Worm (Caenorhabditis elegans): ENCODE results near the gene yap-1.

yap-1 gene

DNA sequence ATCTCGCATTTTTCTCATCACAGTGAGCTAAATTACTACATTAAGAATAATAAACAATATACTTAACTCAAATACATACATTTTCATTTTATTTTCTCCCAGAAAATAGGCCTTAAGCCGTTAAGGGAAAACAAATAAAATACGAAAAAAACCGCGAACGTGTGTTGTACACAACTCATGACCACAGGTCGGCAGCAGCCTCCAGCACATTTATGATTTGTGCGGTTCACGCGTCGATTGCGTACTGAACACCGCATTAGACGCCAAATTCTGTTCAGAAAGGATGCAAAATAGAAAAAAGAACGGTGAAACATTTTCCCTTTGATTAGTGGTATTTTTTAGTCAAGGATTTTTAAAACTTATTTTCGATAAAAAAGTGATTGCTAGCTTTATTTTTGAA is 12.6 kb upstream of the yap-1 start (continued):
- TF ChIP-seq nhr-76 (tag; optimal IDR thresholded peaks at IDR 0.05) (no peak), nhr-6 (tag; optimal IDR thresholded peaks at IDR 0.05) (peak; percentile 28), php-3 (GFP tag; IDR thresholded peaks at IDR 0.05) (no peak), mdl-1 (tag; optimal IDR thresholded peaks at IDR 0.05) (peak in 1 of 2 experiments; percentile 25)

DNA sequence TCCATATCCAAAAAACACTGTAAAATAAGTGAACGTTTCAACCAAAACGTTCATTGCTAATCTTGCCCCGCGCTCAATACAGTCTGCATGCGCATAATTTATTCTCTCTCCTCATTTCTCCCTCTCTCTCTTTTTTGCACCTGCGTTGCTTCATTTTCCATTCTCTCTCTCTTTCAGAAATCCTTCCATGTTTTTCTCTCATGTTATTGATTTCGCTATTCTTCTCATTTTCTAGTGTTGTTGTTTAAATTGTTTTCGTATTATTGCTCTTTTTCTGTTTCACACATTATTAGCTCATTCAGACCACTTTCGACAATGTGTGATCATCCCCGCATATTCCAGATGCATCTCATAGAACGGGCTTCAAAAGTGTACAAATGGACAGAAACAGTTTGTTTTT is 10.0 kb upstream of the yap-1 start, which contains the start of gene phf-31:
Gene phf-31 (plus strand): TSS at position 301 of the 400 bp plus-strand sequence.
- TF ChIP-seq daf-16 (GFP tag; optimal IDR thresholded peaks at IDR 0.05): no peak
- no peak for TF ChIP-seq daf-16 (tag; optimal IDR thresholded peaks at IDR 0.05)
- TF ChIP-seq dpl-1 (GFP tag; optimal IDR thresholded peaks at IDR 0.05): no peak
- TF ChIP-seq Y5F2A.4 (GFP tag; optimal IDR thresholded peaks at IDR 0.05): no peak

DNA sequence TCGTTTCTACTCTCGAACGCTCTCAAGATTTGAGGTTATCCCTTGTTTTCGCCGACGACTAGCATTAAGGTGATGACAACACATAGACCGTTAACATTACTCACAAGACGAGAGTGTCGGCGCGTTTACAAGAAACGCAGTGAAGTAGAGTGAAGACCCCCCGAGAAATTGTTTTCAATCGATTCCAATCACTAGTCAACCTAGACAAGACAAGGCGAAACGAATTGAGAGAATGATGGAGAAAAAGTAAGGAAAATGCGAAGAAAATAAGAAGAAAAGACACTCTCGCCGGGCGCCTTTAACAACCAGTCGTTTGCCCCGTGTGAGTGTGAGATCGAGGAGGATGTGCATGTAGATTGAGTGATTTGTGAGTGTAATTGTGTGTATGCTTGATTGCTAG is 7.2 kb upstream of the yap-1 start:
- no peak for TF ChIP-seq lir-3 (tag; optimal IDR thresholded peaks at IDR 0.05)
- TF ChIP-seq unc-130 (GFP tag; optimal IDR thresholded peaks at IDR 0.05): no peak
- TF ChIP-seq lim-7 (GFP tag; IDR thresholded peaks at IDR 0.05): no peak
- TF ChIP-seq nhr-41 (GFP tag; IDR thresholded peaks at IDR 0.05): no peak
- TF ChIP-seq Y5F2A.4 (GFP tag; optimal IDR thresholded peaks at IDR 0.05): no peak
- TF ChIP-seq php-3 (GFP tag; IDR thresholded peaks at IDR 0.05): no peak
- TF ChIP-seq nhr-102 (tag; optimal IDR thresholded peaks at IDR 0.05): no peak
- no peak for TF ChIP-seq lin-15B (tag; optimal IDR thresholded peaks at IDR 0.05)
- TF ChIP-seq zfp-3 (GFP tag; conservative IDR thresholded peaks at IDR 0.05): no peak
- TF ChIP-seq snpc-1.2 (GFP tag; IDR thresholded peaks at IDR 0.05): no peak
- TF ChIP-seq sdz-12 (GFP tag; optimal IDR thresholded peaks at IDR 0.05): no peak
- TF ChIP-seq skn-1 (tag; optimal IDR thresholded peaks at IDR 0.05): no peak
- TF ChIP-seq F49E8.2 (tag; optimal IDR thresholded peaks at IDR 0.05; ENCODE audit: borderline replicate concordance): no peak
- no peak for TF ChIP-seq dmd-9 (GFP tag; IDR thresholded peaks at IDR 0.05)
- peak; percentile 49 for TF ChIP-seq ceh-28 (tag; optimal IDR thresholded peaks at IDR 0.05)
- no peak for TF ChIP-seq madf-9 (GFP tag; conservative IDR thresholded peaks at IDR 0.05)
- no peak for TF ChIP-seq fos-1 (tag; optimal IDR thresholded peaks at IDR 0.05)
- no peak for TF ChIP-seq fkh-10 (GFP tag; optimal IDR thresholded peaks at IDR 0.05)
- TF ChIP-seq nhr-42 (GFP tag; IDR thresholded peaks at IDR 0.05): no peak
- peak; percentile 84 for TF ChIP-seq hlh-11 (tag; optimal IDR thresholded peaks at IDR 0.05)
- no peak for TF ChIP-seq nhr-25 (tag; optimal IDR thresholded peaks at IDR 0.05; ENCODE audit: borderline replicate concordance, insufficient read depth)
- TF ChIP-seq ceh-82 (tag; optimal IDR thresholded peaks at IDR 0.05): no peak
- TF ChIP-seq pqm-1 (tag; optimal IDR thresholded peaks at IDR 0.05): no peak
- TF ChIP-seq rbr-2 (tag; optimal IDR thresholded peaks at IDR 0.05): no peak
- no peak for TF ChIP-seq mdt-29 (GFP tag; IDR thresholded peaks at IDR 0.05)
- peak; percentile 47 for TF ChIP-seq nhr-11 (tag; optimal IDR thresholded peaks at IDR 0.05)
- no peak for TF ChIP-seq snpc-4 (tag; optimal IDR thresholded peaks at IDR 0.05)
- no peak for TF ChIP-seq tra-1 (GFP tag; IDR thresholded peaks at IDR 0.05)
- TF ChIP-seq ceh-32 (tag; optimal IDR thresholded peaks at IDR 0.05; ENCODE audit: poor library complexity): no peak
- no peak for TF ChIP-seq ztf-11 (tag; optimal IDR thresholded peaks at IDR 0.05)
- no peak for TF ChIP-seq attf-4 (tag; optimal IDR thresholded peaks at IDR 0.05)
- TF ChIP-seq dmd-6 (GFP tag; IDR thresholded peaks at IDR 0.05): peak; percentile 54
- no peak for TF ChIP-seq zag-1 (tag; optimal IDR thresholded peaks at IDR 0.05)
- TF ChIP-seq T20F7.1 (GFP tag; optimal IDR thresholded peaks at IDR 0.05): no peak
- TF ChIP-seq daf-16 (GFP tag; optimal IDR thresholded peaks at IDR 0.05): peak in 1 of 2 experiments; percentile 76
- peak; percentile 80 for TF ChIP-seq daf-16 (tag; optimal IDR thresholded peaks at IDR 0.05)
- no peak for TF ChIP-seq set-16 (GFP tag; IDR thresholded peaks at IDR 0.05)
- TF ChIP-seq aha-1 (tag): peak; percentile 97
- no peak for TF ChIP-seq lin-29 (GFP tag; IDR thresholded peaks at IDR 0.05)
- TF ChIP-seq ceh-20 (GFP tag; IDR thresholded peaks at IDR 0.05): no peak
- no peak for TF ChIP-seq dpl-1 (GFP tag; optimal IDR thresholded peaks at IDR 0.05)
- no peak for TF ChIP-seq unc-39 (tag; optimal IDR thresholded peaks at IDR 0.05)
- no peak for TF ChIP-seq lin-39 (tag; optimal IDR thresholded peaks at IDR 0.05)
- no peak for TF ChIP-seq R02D3.7 (tag; optimal IDR thresholded peaks at IDR 0.05)
- TF ChIP-seq egl-43 (GFP tag; IDR thresholded peaks at IDR 0.05): no peak
- no peak for TF ChIP-seq nhr-76 (tag; optimal IDR thresholded peaks at IDR 0.05)
